Fruit fly (Drosophila melanogaster) whole organism, prepupa: ENCODE results near the gene Psf1.

Experiments used
- Blimp-1 ChIP-seq: fragments of 200-800 bp; sonication (Bioruptor generic); optimal IDR thresholded peaks from 3 replicates; lab custom pipeline; 2017; ENCODE audit warnings: missing biosample characterization, missing genetic modification characterization, mild to moderate bottlenecking, moderate library complexity, missing genetic modification reagents
- CG10631 ChIP-seq: fragments of 200-800 bp; sonication (Bioruptor generic); optimal IDR thresholded peaks from 2 replicates; lab custom pipeline; 2016; ENCODE audit warnings: missing biosample characterization, missing genetic modification characterization
- CG34406 ChIP-seq: fragments of 200-800 bp; sonication (Bioruptor generic); optimal IDR thresholded peaks from 3 replicates; lab custom pipeline; 2016; ENCODE audit warnings: missing biosample characterization, missing genetic modification characterization
- CG6792 ChIP-seq: fragments of 200-800 bp; sonication (Bioruptor generic); optimal IDR thresholded peaks from 3 replicates; lab custom pipeline; 2016; ENCODE audit warnings: missing biosample characterization, missing genetic modification characterization
- CG6854 ChIP-seq: fragments of 200-800 bp; sonication (Bioruptor generic); optimal IDR thresholded peaks from 2 replicates; lab custom pipeline; 2017; ENCODE audit warnings: missing biosample characterization, mild to moderate bottlenecking, missing genetic modification characterization
- Lpt ChIP-seq: fragments of 200-800 bp; sonication (Bioruptor generic); optimal IDR thresholded peaks from 3 replicates; lab custom pipeline; 2016; ENCODE audit warnings: missing biosample characterization, missing genetic modification characterization
- Met ChIP-seq: fragments of 200-800 bp; sonication (Bioruptor generic); optimal IDR thresholded peaks from 3 replicates; lab custom pipeline; 2016; ENCODE audit warnings: missing biosample characterization, missing genetic modification characterization
- achi ChIP-seq: fragments of 200-800 bp; sonication (Bioruptor generic); optimal IDR thresholded peaks from 3 replicates; lab custom pipeline; 2016; ENCODE audit warnings: missing biosample characterization, missing genetic modification characterization
- cyc ChIP-seq: fragments of 200-800 bp; sonication (Bioruptor generic); optimal IDR thresholded peaks from 3 replicates; lab custom pipeline; 2016; ENCODE audit warnings: missing biosample characterization, missing genetic modification characterization

DNA sequence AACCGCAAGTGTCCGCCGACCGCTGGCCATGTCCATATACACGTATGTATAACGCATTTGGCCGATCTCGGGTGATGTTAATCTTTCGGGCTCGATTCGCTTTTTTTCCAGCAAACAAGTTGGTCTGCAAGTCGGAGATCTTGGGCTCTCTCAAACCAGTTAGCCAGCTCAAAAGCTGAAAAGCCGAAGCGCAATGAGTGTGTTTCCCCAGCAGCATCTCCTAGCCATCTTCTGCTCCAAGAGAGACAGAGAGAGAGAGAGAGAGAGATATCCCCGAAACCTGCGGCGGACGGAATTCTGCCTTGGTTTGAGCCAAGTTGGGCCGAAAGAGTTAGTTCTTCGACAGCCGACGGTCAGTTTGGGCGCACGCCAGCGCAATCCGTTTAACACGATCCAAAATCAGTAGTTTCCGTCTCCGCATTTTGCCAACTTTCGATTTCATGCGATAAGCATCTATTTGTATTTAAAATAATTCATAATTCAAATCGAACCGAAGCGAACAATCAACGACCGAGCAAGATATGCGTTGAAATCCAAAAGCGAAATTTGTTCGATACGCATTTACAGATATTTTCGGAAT is 18.0 kb upstream of the Psf1 start:
- no peak for TF ChIP-seq CG6792 (GFP tag; lab: Kevin White, UChicago)
- no peak for TF ChIP-seq Lpt (GFP tag; lab: Kevin White, UChicago)
- no peak for TF ChIP-seq CG10631 (GFP tag; lab: Kevin White, UChicago)
- peak; percentile 14 for TF ChIP-seq CG6854
- no peak for TF ChIP-seq cyc (GFP tag; lab: Kevin White, UChicago)
- no peak for TF ChIP-seq achi
- TF ChIP-seq Met (GFP tag; lab: Kevin White, UChicago) = no peak
- peak; percentile 82 for TF ChIP-seq Blimp-1 (GFP tag; lab: Kevin White, UChicago)
- TF ChIP-seq CG34406 (GFP tag; lab: Kevin White, UChicago) = no peak
